Fruit fly (Drosophila melanogaster): Measurements from ENCODE around the gene CG44174.

CG44174 gene

dm6 chr3R:19312281-19312827 lies 14.9 kb upstream of the CG44174 start (continued):
- TF ChIP-seq Hr39 (GFP tag; optimal IDR thresholded peaks at IDR 0.05) (no peak), CG11294 (GFP tag; IDR thresholded peaks at IDR 0.05) (no peak)

dm6 chr3R:19310352-19311055 lies 13.0 kb upstream of the CG44174 start:
- TF ChIP-seq acj6 (GFP tag; optimal IDR thresholded peaks at IDR 0.05), result no peak
- TF ChIP-seq Smox (GFP tag; optimal IDR thresholded peaks at IDR 0.05), result no peak
- no peak for TF ChIP-seq CG6276 (GFP tag; optimal IDR thresholded peaks at IDR 0.05)
- no peak for TF ChIP-seq CG8119 (GFP tag; IDR thresholded peaks at IDR 0.05)
- TF ChIP-seq Hr4 (GFP tag; optimal IDR thresholded peaks at IDR 0.05), result no peak
- TF ChIP-seq CG31627 (GFP tag; optimal IDR thresholded peaks at IDR 0.05), result no peak
- no peak for TF ChIP-seq Eip75B (GFP tag; optimal IDR thresholded peaks at IDR 0.05)
- TF ChIP-seq CG9139 (GFP tag; optimal IDR thresholded peaks at IDR 0.05), result no peak
- no peak for TF ChIP-seq CG4318 (GFP tag; optimal IDR thresholded peaks at IDR 0.05)
- no peak for TF ChIP-seq CG16779 (tag; optimal IDR thresholded peaks at IDR 0.05)
- peak; percentile 53 for TF ChIP-seq CG6854 (GFP tag; optimal IDR thresholded peaks at IDR 0.05)
- TF ChIP-seq Sox102F (GFP tag; optimal IDR thresholded peaks at IDR 0.05), result peak; percentile 31
- no peak for TF ChIP-seq CG3919 (GFP tag; optimal IDR thresholded peaks at IDR 0.05)
- TF ChIP-seq CG6808 (GFP tag; optimal IDR thresholded peaks at IDR 0.05), result peak; percentile 30
- no peak for TF ChIP-seq cyc (GFP tag; optimal IDR thresholded peaks at IDR 0.05)
- no peak for TF ChIP-seq CG3032 (tag; optimal IDR thresholded peaks at IDR 0.05)
- no peak for TF ChIP-seq CG10631 (GFP tag; optimal IDR thresholded peaks at IDR 0.05)
- no peak for TF ChIP-seq dac (GFP tag; optimal IDR thresholded peaks at IDR 0.05)
- TF ChIP-seq Blimp-1 (GFP tag; optimal IDR thresholded peaks at IDR 0.05), result no peak
- no peak for TF ChIP-seq CG15336 (GFP tag; IDR thresholded peaks at IDR 0.05)
- TF ChIP-seq CG1621 (tag; optimal IDR thresholded peaks at IDR 0.05), result no peak
- TF ChIP-seq fkh (GFP tag; optimal IDR thresholded peaks at IDR 0.05), result no peak
- no peak for TF ChIP-seq vri (GFP tag; optimal IDR thresholded peaks at IDR 0.05)
- no peak for TF ChIP-seq salr (GFP tag; optimal IDR thresholded peaks at IDR 0.05)
- no peak for TF ChIP-seq dsx (GFP tag; optimal IDR thresholded peaks at IDR 0.05; ENCODE audit: poor library complexity, severe bottlenecking)
- TF ChIP-seq ss (GFP tag; optimal IDR thresholded peaks at IDR 0.05), result peak; percentile 47 to 66
- no peak for TF ChIP-seq CG6163 (GFP tag; IDR thresholded peaks at IDR 0.05)
- TF ChIP-seq CG10669 (GFP tag; optimal IDR thresholded peaks at IDR 0.05), result no peak
- TF ChIP-seq esn (GFP tag; optimal IDR thresholded peaks at IDR 0.05), result peak; percentile 13
- no peak for TF ChIP-seq lz (GFP tag; optimal IDR thresholded peaks at IDR 0.05)
- TF ChIP-seq CG11294 (GFP tag; IDR thresholded peaks at IDR 0.05), result no peak
- TF ChIP-seq topi (GFP tag; optimal IDR thresholded peaks at IDR 0.05), result no peak
- no peak for TF ChIP-seq CG8319 (GFP tag; optimal IDR thresholded peaks at IDR 0.05)
- TF ChIP-seq fd59A (GFP tag; optimal IDR thresholded peaks at IDR 0.05), result no peak
- no peak for TF ChIP-seq CG11902 (GFP tag; optimal IDR thresholded peaks at IDR 0.05)
- TF ChIP-seq Eip78C (GFP tag), result peak; percentile 54
- TF ChIP-seq CG32006 (GFP tag; optimal IDR thresholded peaks at IDR 0.05), result no peak
- TF ChIP-seq achi (GFP tag; optimal IDR thresholded peaks at IDR 0.05), result no peak
- no peak for TF ChIP-seq Lpt (GFP tag; optimal IDR thresholded peaks at IDR 0.05)
- no peak for TF ChIP-seq pdm3 (GFP tag; optimal IDR thresholded peaks at IDR 0.05)
- no peak for TF ChIP-seq CG8632 (GFP tag; optimal IDR thresholded peaks at IDR 0.05)
- no peak for TF ChIP-seq CG11762 (GFP tag; optimal IDR thresholded peaks at IDR 0.05; ENCODE audit: insufficient read depth)
- TF ChIP-seq svp (GFP tag), result peak; percentile 57
- no peak for TF ChIP-seq eg (GFP tag; IDR thresholded peaks at IDR 0.05)
- TF ChIP-seq CG6792 (GFP tag; optimal IDR thresholded peaks at IDR 0.05), result no peak
- TF ChIP-seq spab (GFP tag; optimal IDR thresholded peaks at IDR 0.05), result peak; percentile 1
- TF ChIP-seq Sox14 (GFP tag; optimal IDR thresholded peaks at IDR 0.05), result no peak
- no peak for TF ChIP-seq Ets96B (tag; optimal IDR thresholded peaks at IDR 0.05)

All from whole organism, prepupa.